Fruit fly (Drosophila melanogaster) whole organism, wandering third instar larva: ENCODE measurements around the gene CG9522.

Experiments used
- CG32264 ChIP-seq: fragments of 200-800 bp; sonication (Bioruptor generic); optimal IDR thresholded peaks from 2 replicates; lab custom pipeline; 2016; ENCODE audit warnings: missing biosample characterization, missing genetic modification characterization
- CrebA ChIP-seq: fragments of 200-800 bp; sonication (Bioruptor generic); optimal IDR thresholded peaks from 2 replicates; lab custom pipeline; 2016; ENCODE audit warnings: missing biosample characterization, mild to moderate bottlenecking, missing genetic modification characterization, borderline replicate concordance
- Dif ChIP-seq: fragments of 200-275, 200-300 bp; sonication (Bioruptor generic); optimal IDR thresholded peaks from 2 replicates; lab custom pipeline; 2018; ENCODE audit warnings: missing biosample characterization, missing genetic modification characterization; ENCODE audit not compliant: partially characterized antibody
- GATAd ChIP-seq: sonication (Bioruptor generic); optimal IDR thresholded peaks from 2 replicates; lab custom pipeline; 2016; ENCODE audit warnings: missing biosample characterization, missing genetic modification characterization
- HLH106 ChIP-seq: fragments of 200-800 bp; optimal IDR thresholded peaks from 3 replicates; lab custom pipeline; 2019; ENCODE audit warnings: missing biosample characterization, mild to moderate bottlenecking, missing genetic modification characterization, moderate library complexity
- Hnf4 ChIP-seq: fragments of 200-800 bp; sonication (Bioruptor generic); optimal IDR thresholded peaks from 2 replicates; lab custom pipeline; 2016; ENCODE audit warnings: missing biosample characterization, mild to moderate bottlenecking, missing genetic modification characterization
- Hr78 ChIP-seq: fragments of >200 bp; optimal IDR thresholded peaks from 2 replicates; lab custom pipeline; 2017; ENCODE audit warnings: missing biosample characterization, missing genetic modification characterization
- Hr83 ChIP-seq: fragments of 200-300 bp; sonication (Bioruptor generic); optimal IDR thresholded peaks from 2 replicates; lab custom pipeline; 2016; ENCODE audit warnings: missing biosample characterization, mild to moderate bottlenecking, missing genetic modification characterization, moderate library complexity; ENCODE audit not compliant: poor library complexity, severe bottlenecking
- Jra ChIP-seq: sonication (Bioruptor generic); optimal IDR thresholded peaks from 2 replicates; lab custom pipeline; 2016; ENCODE audit warnings: missing biosample characterization, missing genetic modification characterization
- Mio ChIP-seq: sonication (Bioruptor generic); optimal IDR thresholded peaks from 2 replicates; lab custom pipeline; 2016; ENCODE audit warnings: missing biosample characterization, missing genetic modification characterization
- N ChIP-seq: fragments of >200 bp; optimal IDR thresholded peaks from 2 replicates; lab custom pipeline; 2018; ENCODE audit warnings: missing biosample characterization, missing external identifiers, missing genetic modification characterization
- OdsH ChIP-seq: fragments of 200-800 bp; sonication (Bioruptor generic); optimal IDR thresholded peaks from 2 replicates; lab custom pipeline; 2016; ENCODE audit warnings: missing biosample characterization, mild to moderate bottlenecking, missing genetic modification characterization
- Rel ChIP-seq, 2 experiments: fragments of 200-800 bp; sonication (Bioruptor generic) in 1 of 2; optimal IDR thresholded peaks; 2 replicates in 1 of 2; 3 replicates in 1 of 2; lab custom pipeline; 2016 to 2019; ENCODE audit warnings: mild to moderate bottlenecking in 2 of 2, missing biosample characterization in 2 of 2, missing genetic modification characterization in 2 of 2, moderate library complexity in 1 of 2
- Vsx2 ChIP-seq: fragments of 200-300, 225-300 bp; sonication (Bioruptor generic); optimal IDR thresholded peaks from 2 replicates; lab custom pipeline; 2018; ENCODE audit warnings: missing biosample characterization, missing genetic modification characterization; ENCODE audit not compliant: partially characterized antibody
- brk ChIP-seq: fragments of 200-800 bp; sonication (Bioruptor generic); optimal IDR thresholded peaks from 2 replicates; lab custom pipeline; 2016; ENCODE audit warnings: missing biosample characterization, mild to moderate bottlenecking, missing genetic modification characterization
- dl ChIP-seq, 2 experiments: fragments of 175-275, 200-275 bp in 1 of 2; fragments of 200-275 bp in 1 of 2; sonication (Bioruptor generic); optimal IDR thresholded peaks; lab custom pipeline; 2018; ENCODE audit warnings: mild to moderate bottlenecking in 2 of 2, missing biosample characterization in 2 of 2, missing genetic modification characterization in 2 of 2, moderate library complexity in 2 of 2; ENCODE audit not compliant: partially characterized antibody in 2 of 2, insufficient read depth in 1 of 2
- dmrt93B ChIP-seq: fragments of 200-800 bp; sonication (Bioruptor generic); optimal IDR thresholded peaks from 2 replicates; lab custom pipeline; 2018; ENCODE audit warnings: missing biosample characterization, mild to moderate bottlenecking, missing genetic modification characterization
- dsf ChIP-seq: sonication (Bioruptor generic); optimal IDR thresholded peaks from 2 replicates; lab custom pipeline; 2016; ENCODE audit warnings: missing biosample characterization, missing genetic modification characterization, borderline replicate concordance
- foxo ChIP-seq, 2 experiments: fragments of 200-800 bp; sonication (Bioruptor generic); optimal IDR thresholded peaks; 2 replicates in 1 of 2; 3 replicates in 1 of 2; lab custom pipeline; 2016 to 2017; ENCODE audit warnings: missing biosample characterization in 2 of 2, missing genetic modification characterization in 2 of 2
- fru ChIP-seq: fragments of 200-800 bp; sonication (Bioruptor generic); optimal IDR thresholded peaks from 3 replicates; lab custom pipeline; 2016; ENCODE audit warnings: missing biosample characterization, mild to moderate bottlenecking, missing genetic modification characterization
- h ChIP-seq: fragments of 200-800 bp; sonication (Bioruptor generic); optimal IDR thresholded peaks from 3 replicates; lab custom pipeline; 2016; ENCODE audit warnings: missing biosample characterization, mild to moderate bottlenecking, missing genetic modification characterization
- jim ChIP-seq: fragments of 175-275, 200-325 bp; sonication (Bioruptor generic); optimal IDR thresholded peaks from 2 replicates; lab custom pipeline; 2016; ENCODE audit warnings: missing biosample characterization, mild to moderate bottlenecking, missing genetic modification characterization
- lola ChIP-seq: fragments of >200 bp; optimal IDR thresholded peaks from 2 replicates; lab custom pipeline; 2017; ENCODE audit warnings: missing biosample characterization, missing genetic modification characterization
- psq ChIP-seq: fragments of 200-800 bp; sonication (Bioruptor generic); optimal IDR thresholded peaks from 3 replicates; lab custom pipeline; 2017; ENCODE audit warnings: missing biosample characterization, mild to moderate bottlenecking, missing genetic modification characterization, moderate library complexity
- rgr ChIP-seq: fragments of 200-800 bp; sonication (Bioruptor generic); optimal IDR thresholded peaks from 3 replicates; lab custom pipeline; 2016; ENCODE audit warnings: missing biosample characterization, mild to moderate bottlenecking, missing genetic modification characterization
- sv ChIP-seq: fragments of 200-800 bp; sonication (Bioruptor generic); optimal IDR thresholded peaks from 3 replicates; lab custom pipeline; 2016; ENCODE audit warnings: missing biosample characterization, missing genetic modification characterization
- tai ChIP-seq: sonication (Bioruptor generic); optimal IDR thresholded peaks from 2 replicates; lab custom pipeline; 2016; ENCODE audit warnings: missing biosample characterization, missing genetic modification characterization
- usp ChIP-seq: fragments of >200 bp; optimal IDR thresholded peaks from 2 replicates; lab custom pipeline; 2017; ENCODE audit warnings: missing biosample characterization, missing genetic modification characterization
- woc ChIP-seq: sonication (Bioruptor generic); optimal IDR thresholded peaks from 2 replicates; lab custom pipeline; 2016; ENCODE audit warnings: missing biosample characterization, mild to moderate bottlenecking, missing genetic modification characterization

CG9522 gene

DNA sequence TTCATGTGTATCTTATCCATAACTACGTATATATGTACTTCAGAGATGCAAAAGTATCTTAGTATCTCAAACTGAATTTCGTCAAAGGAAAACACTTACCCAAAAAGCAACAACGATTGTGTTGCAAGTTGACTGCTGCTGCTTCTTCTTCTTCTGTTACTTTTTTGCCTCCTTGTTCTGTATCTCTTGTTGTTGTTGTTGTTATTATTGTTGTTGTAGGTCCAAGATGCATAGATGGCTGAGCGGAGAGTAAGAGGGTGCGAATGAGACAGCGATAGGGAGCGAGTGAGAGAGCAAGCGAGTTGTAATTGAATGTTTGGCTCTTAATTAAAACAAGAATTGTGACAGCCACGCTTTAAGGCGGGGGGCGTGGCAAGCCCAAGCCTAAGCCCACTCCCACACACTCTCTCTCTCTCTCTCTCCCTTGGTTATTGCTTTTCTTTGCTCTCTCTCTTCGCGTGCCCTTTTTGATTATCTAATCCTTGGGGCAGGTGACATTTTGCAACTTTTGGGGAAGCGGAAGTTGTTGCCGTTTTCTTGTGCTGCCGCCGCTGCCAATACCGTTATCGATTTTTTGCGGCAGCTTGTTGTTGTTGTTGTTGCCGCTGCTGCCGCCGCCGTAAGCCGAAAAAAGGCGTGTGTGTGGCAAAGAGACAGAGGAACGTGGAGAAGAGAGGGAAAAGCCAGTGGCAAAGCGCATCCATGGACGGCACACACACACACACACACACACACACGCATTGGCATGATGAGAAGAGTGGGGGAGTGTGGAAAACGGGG is 23.7 kb downstream of the CG9522 start:
- peak; percentile 75 for TF ChIP-seq psq
- no peak for TF ChIP-seq dl (GFP tag; optimal IDR thresholded peaks at IDR 0.05; lab: Kevin White, UChicago; ENCODE audit: insufficient read depth in 1 of 2, partially characterized antibody in 2 of 2)
- TF ChIP-seq Dif, result peak; percentile 19
- TF ChIP-seq woc (GFP tag; lab: Kevin White, UChicago), result no peak

dm6 chrX:14812239-14812638 is 36.4 kb downstream of the CG9522 start:
- no peak for TF ChIP-seq Dif
- TF ChIP-seq sv (GFP tag; lab: Kevin White, UChicago), result no peak
- no peak for TF ChIP-seq fru (GFP tag; lab: Kevin White, UChicago)
- TF ChIP-seq jim (GFP tag; lab: Kevin White, UChicago), result no peak
- no peak for TF ChIP-seq Hr78
- no peak for TF ChIP-seq usp
- TF ChIP-seq, all 38 proteins: peak for 0

DNA sequence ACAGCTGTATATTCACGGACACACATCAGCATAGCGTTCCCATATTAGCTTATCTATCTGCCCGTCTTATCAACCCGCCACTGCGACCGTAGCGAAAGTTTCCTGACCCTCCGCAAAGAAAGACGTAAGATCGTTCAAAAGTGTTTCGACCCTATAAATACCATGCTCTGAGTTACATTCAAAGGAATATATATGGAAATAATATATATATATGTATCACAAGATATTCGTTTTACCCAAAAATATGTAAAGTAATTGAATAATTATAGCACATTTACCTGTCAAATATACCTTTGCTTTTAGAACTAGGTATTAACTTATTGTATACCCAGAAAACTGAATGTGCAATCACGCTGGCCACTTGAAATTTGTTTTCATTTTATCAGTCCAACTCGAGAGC is 38.2 kb downstream of the CG9522 start:
- no peak for TF ChIP-seq dsf (GFP tag; lab: Kevin White, UChicago)
- peak; percentile 51 for TF ChIP-seq psq
- peak; percentile 33 for TF ChIP-seq brk (GFP tag; lab: Kevin White, UChicago)
- TF ChIP-seq lola, result no peak
- TF ChIP-seq CrebA, result no peak
- peak; percentile 47 for TF ChIP-seq HLH106 (tag; lab: Kevin White, UChicago)
- peak; percentile 47 for TF ChIP-seq OdsH (GFP tag; lab: Kevin White, UChicago)
- TF ChIP-seq GATAd (GFP tag; lab: Kevin White, UChicago), result no peak
- TF ChIP-seq rgr (GFP tag; lab: Kevin White, UChicago), result peak; percentile 68
- no peak for TF ChIP-seq Jra
- TF ChIP-seq dmrt93B (GFP tag; lab: Kevin White, UChicago), result no peak
- TF ChIP-seq foxo (GFP tag; optimal IDR thresholded peaks at IDR 0.05; lab: Kevin White, UChicago), result peak in 1 of 2 experiments; percentile 67
- TF ChIP-seq fru (GFP tag; lab: Kevin White, UChicago), result peak; percentile 33
- peak; percentile 5 for TF ChIP-seq Hnf4
- peak; percentile 56 for TF ChIP-seq h (GFP tag; lab: Kevin White, UChicago)

dm6 chrX:14805646-14806045 is 43.0 kb downstream of the CG9522 start:
- TF ChIP-seq jim (GFP tag; lab: Kevin White, UChicago) (peak; percentile 77), dsf (GFP tag; lab: Kevin White, UChicago) (no peak), sv (GFP tag; lab: Kevin White, UChicago) (no peak), woc (GFP tag; lab: Kevin White, UChicago) (peak; percentile 1), OdsH (GFP tag; lab: Kevin White, UChicago) (peak; percentile 46), tai (peak; percentile 73), GATAd (GFP tag; lab: Kevin White, UChicago) (peak; percentile 31), CG32264 (GFP tag; lab: Kevin White, UChicago) (no peak), h (GFP tag; lab: Kevin White, UChicago) (peak; percentile 64), N (GFP tag; lab: Kevin White, UChicago) (no peak), Hr83 (GFP tag; lab: Kevin White, UChicago) (peak; percentile 99), rgr (GFP tag; lab: Kevin White, UChicago) (peak; percentile 52), Mio (GFP tag; lab: Kevin White, UChicago) (no peak), Rel (GFP tag; optimal IDR thresholded peaks at IDR 0.05; lab: Kevin White, UChicago) (no peak), Rel (tag; optimal IDR thresholded peaks at IDR 0.05; lab: Kevin White, UChicago) (no peak), foxo (GFP tag; optimal IDR thresholded peaks at IDR 0.05; lab: Kevin White, UChicago) (peak in 1 of 2 experiments; percentile 33), Jra (peak; percentile 35), Hnf4 (peak; percentile 65), fru (GFP tag; lab: Kevin White, UChicago) (peak; percentile 27), Vsx2 (GFP tag; lab: Kevin White, UChicago) (no peak), psq (peak; percentile 18), brk (GFP tag; lab: Kevin White, UChicago) (peak; percentile 62)
- TF ChIP-seq, all 38 proteins: peak for 14
